Fruit fly (Drosophila melanogaster) whole organism: ENCODE measurements around the gene CG16727.

Experiments
- CG8478 ChIP-seq: fragments of >200 bp; optimal IDR thresholded peaks from 2 replicates; lab custom pipeline; 2018; ENCODE audit warnings: inconsistent platforms
- Dll ChIP-seq: fragments of >200 bp; optimal IDR thresholded peaks from 2 replicates; lab custom pipeline; 2017
- EcR ChIP-seq, 2 experiments: fragments of >200 bp; optimal IDR thresholded peaks; 2 replicates each; lab custom pipeline; 2017; ENCODE audit warnings: missing biosample characterization in 2 of 2, missing genetic modification characterization in 2 of 2, missing genetic modification reagents in 2 of 2
- pan ChIP-seq: fragments of >200 bp; optimal IDR thresholded peaks from 2 replicates; lab custom pipeline; 2017
- psq ChIP-seq: fragments of >200 bp; optimal IDR thresholded peaks from 2 replicates; lab custom pipeline; 2017
- usp ChIP-seq: fragments of >200 bp; optimal IDR thresholded peaks from 2 replicates; lab custom pipeline; 2017; ENCODE audit warnings: missing biosample characterization, missing genetic modification characterization, mixed read lengths

CG16727 gene

DNA sequence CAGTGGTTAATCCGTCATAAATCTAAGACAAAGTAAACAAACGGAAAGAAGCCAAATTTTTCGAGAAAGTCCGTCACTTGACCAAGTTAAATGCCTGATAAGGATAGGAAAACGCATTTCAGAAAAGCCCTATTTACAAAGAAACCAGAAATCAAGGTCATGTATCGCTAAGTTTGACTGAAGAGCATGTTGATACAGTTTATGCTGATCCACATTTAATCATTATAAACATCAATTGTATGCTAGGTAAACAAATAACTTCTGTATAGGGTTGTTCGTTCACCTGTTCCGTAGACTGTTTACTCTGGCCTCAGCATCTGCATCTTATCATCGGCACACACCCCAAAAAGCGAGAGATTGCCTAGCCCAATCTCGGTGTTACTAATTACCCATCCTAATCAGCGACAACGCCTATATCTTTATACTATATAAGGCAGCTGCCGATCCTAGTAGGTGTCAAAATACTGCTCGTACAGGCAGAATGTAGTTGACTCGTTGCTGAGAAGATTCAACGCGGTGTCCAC, at the start of gene CG16727:
TSS of gene CG16727 (plus strand) at position 474 of the 524 bp plus-strand sequence.
- TF ChIP-seq EcR (GFP tag; optimal IDR thresholded peaks at IDR 0.05; lab: Kevin White, UChicago), result no peak
- no peak for TF ChIP-seq Dll (lab: Kevin White, UChicago)
- TF ChIP-seq psq (lab: Kevin White, UChicago), result no peak
- TF ChIP-seq pan (lab: Kevin White, UChicago), result no peak
- TF ChIP-seq CG8478 (lab: Kevin White, UChicago), result no peak
- TF ChIP-seq usp (GFP tag; lab: Kevin White, UChicago), result no peak

- TF ChIP-seq pan (lab: Kevin White, UChicago) (no peak), psq (lab: Kevin White, UChicago) (no peak), CG8478 (lab: Kevin White, UChicago) (no peak), usp (GFP tag; lab: Kevin White, UChicago) (no peak)
Measured at dm6 chr3R:19568736-19569135, 44.4 kb upstream of the CG16727 start.

- TF ChIP-seq psq (lab: Kevin White, UChicago) (no peak), EcR (GFP tag; optimal IDR thresholded peaks at IDR 0.05; lab: Kevin White, UChicago) (no peak), CG8478 (lab: Kevin White, UChicago) (no peak), Dll (lab: Kevin White, UChicago) (no peak), pan (lab: Kevin White, UChicago) (no peak)
Measured at dm6 chr3R:19569139-19569538, 44.0 kb upstream of the CG16727 start.

DNA sequence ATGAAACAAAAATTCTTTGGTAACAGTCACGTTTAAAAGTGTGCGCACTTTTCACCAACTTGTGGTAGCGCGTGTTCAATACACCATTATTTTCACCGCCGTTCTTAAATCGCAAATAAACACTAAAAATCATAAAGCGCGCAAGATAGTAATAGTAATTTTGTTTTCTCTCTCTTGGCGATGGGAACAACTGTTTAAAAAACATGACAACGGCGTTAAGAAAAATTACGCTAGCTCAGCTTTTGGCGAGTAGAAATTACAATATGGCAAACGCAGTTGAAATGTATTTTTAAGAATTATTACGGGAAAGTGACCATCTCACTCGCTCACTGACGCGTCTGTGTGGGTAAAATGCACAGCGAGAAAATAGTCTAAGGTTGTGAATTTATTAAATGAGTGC, 43.5 kb upstream of the CG16727 start:
- TF ChIP-seq Dll (lab: Kevin White, UChicago) (no peak), usp (GFP tag; lab: Kevin White, UChicago) (no peak), pan (lab: Kevin White, UChicago) (no peak), CG8478 (lab: Kevin White, UChicago) (no peak), psq (lab: Kevin White, UChicago) (no peak), EcR (GFP tag; optimal IDR thresholded peaks at IDR 0.05; lab: Kevin White, UChicago) (no peak)

- TF ChIP-seq usp (GFP tag; lab: Kevin White, UChicago) (no peak), Dll (lab: Kevin White, UChicago) (no peak), pan (lab: Kevin White, UChicago) (no peak), EcR (GFP tag; optimal IDR thresholded peaks at IDR 0.05; lab: Kevin White, UChicago) (no peak), psq (lab: Kevin White, UChicago) (no peak)
Measured at dm6 chr3R:19571195-19571594, 42.0 kb upstream of the CG16727 start.

DNA sequence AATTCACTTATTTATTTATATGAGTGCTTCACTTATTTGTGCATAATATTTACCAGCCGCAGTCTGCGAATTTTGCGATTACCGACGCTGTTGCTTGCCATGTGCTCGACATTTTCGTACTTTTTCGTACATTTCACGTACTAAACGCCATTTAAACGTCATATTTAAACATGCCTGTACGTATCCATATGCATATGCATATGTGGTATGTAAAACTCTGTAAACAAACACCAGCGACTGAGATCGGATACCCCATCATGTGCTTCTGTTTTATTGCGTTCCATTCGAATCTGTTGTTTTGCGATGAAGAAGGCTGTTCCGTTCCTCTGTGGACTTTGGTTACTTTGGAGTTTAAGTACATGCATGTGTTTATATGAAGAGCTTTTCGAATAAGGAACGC, 41.2 kb upstream of the CG16727 start:
- no peak for TF ChIP-seq pan (lab: Kevin White, UChicago)
- TF ChIP-seq EcR (GFP tag; optimal IDR thresholded peaks at IDR 0.05; lab: Kevin White, UChicago), result no peak
- TF ChIP-seq CG8478 (lab: Kevin White, UChicago), result no peak
- no peak for TF ChIP-seq psq (lab: Kevin White, UChicago)
- TF ChIP-seq usp (GFP tag; lab: Kevin White, UChicago), result no peak
- no peak for TF ChIP-seq Dll (lab: Kevin White, UChicago)

dm6 chr3R:19581829-19582228, 31.4 kb upstream of the CG16727 start:
- TF ChIP-seq usp (GFP tag; lab: Kevin White, UChicago) (no peak), Dll (lab: Kevin White, UChicago) (no peak), EcR (GFP tag; optimal IDR thresholded peaks at IDR 0.05; lab: Kevin White, UChicago) (no peak), psq (lab: Kevin White, UChicago) (no peak), CG8478 (lab: Kevin White, UChicago) (no peak), pan (lab: Kevin White, UChicago) (no peak)

DNA sequence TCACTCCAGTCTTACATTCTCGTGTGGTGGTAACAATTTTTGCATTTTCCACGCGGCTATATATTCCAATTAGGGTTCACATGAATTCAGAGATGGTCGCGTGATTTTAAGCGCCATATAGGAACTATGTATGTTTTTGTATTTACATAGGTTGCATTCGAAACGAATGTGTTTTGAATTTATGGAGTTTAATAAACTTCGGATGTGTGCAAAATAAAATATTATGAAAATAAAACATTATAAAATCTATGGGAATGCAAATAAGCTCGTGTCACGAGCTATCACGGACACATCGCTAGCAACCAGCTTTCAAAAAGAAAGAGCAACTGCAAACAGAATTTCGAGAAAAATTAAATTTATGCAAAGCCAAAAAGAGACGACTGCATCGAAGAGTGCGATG, 29.9 kb upstream of the CG16727 start:
- TF ChIP-seq Dll (lab: Kevin White, UChicago), result no peak

DNA sequence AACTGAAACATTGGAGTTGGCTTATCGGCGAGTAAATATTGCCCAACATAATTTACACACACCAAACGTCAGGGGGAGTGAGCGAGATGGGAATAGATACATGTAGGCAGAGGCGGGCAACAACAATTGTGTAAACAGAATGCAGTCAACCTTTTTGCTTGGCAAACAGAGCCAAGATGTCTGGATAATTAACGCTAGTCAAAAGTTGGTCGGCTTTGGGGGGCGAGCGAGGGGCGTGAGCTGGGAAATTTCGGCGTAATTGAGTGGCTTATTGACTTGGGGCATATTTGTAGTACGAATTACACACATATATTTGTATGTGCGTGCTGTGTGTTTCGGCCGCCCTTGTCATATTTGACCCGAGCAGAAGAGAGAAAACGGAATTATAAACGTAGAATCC, 28.4 kb upstream of the CG16727 start:
- TF ChIP-seq Dll (lab: Kevin White, UChicago), result no peak
- no peak for TF ChIP-seq pan (lab: Kevin White, UChicago)
- TF ChIP-seq CG8478 (lab: Kevin White, UChicago), result no peak
- no peak for TF ChIP-seq usp (GFP tag; lab: Kevin White, UChicago)
- no peak for TF ChIP-seq psq (lab: Kevin White, UChicago)
- no peak for TF ChIP-seq EcR (GFP tag; optimal IDR thresholded peaks at IDR 0.05; lab: Kevin White, UChicago)

dm6 chr3R:19586319-19586718, 26.9 kb upstream of the CG16727 start:
- TF ChIP-seq Dll (lab: Kevin White, UChicago) (no peak), pan (lab: Kevin White, UChicago) (no peak), CG8478 (lab: Kevin White, UChicago) (no peak), EcR (GFP tag; optimal IDR thresholded peaks at IDR 0.05; lab: Kevin White, UChicago) (no peak), psq (lab: Kevin White, UChicago) (no peak), usp (GFP tag; lab: Kevin White, UChicago) (no peak)

dm6 chr3R:19587652-19588051, 25.5 kb upstream of the CG16727 start:
- TF ChIP-seq Dll (lab: Kevin White, UChicago) (no peak), psq (lab: Kevin White, UChicago) (no peak), CG8478 (lab: Kevin White, UChicago) (no peak), pan (lab: Kevin White, UChicago) (no peak), usp (GFP tag; lab: Kevin White, UChicago) (no peak), EcR (GFP tag; optimal IDR thresholded peaks at IDR 0.05; lab: Kevin White, UChicago) (no peak)

dm6 chr3R:19598855-19599254, 14.3 kb upstream of the CG16727 start, which contains the start of gene Cpr92A:
TSS of gene Cpr92A (minus strand) at chr3R:19598955.
- TF ChIP-seq EcR (GFP tag; optimal IDR thresholded peaks at IDR 0.05; lab: Kevin White, UChicago) (no peak), Dll (lab: Kevin White, UChicago) (no peak), psq (lab: Kevin White, UChicago) (no peak), pan (lab: Kevin White, UChicago) (no peak), CG8478 (lab: Kevin White, UChicago) (no peak), usp (GFP tag; lab: Kevin White, UChicago) (no peak)
